Worm (Caenorhabditis elegans) whole organism, early embryonic: Measurements from ENCODE around the gene C17B7.3.

ENCODE experiments used
- F13C5.2 ChIP-seq: sonication (generic microtip); optimal IDR thresholded peaks from 2 replicates; lab custom pipeline; 2017; ENCODE audit warnings: mild to moderate bottlenecking, missing genetic modification characterization, inconsistent platforms, missing compliant biosample characterization
- ama-1 ChIP-seq: fragments of 150-350 bp; optimal IDR thresholded peaks from 2 replicates; lab custom pipeline; 2014
- ceh-13 ChIP-seq: fragments of 200-800 bp; sonication (Bioruptor generic); optimal IDR thresholded peaks from 2 replicates; lab custom pipeline; 2018; ENCODE audit warnings: mild to moderate bottlenecking, missing genetic modification characterization, missing compliant biosample characterization
- ceh-36 ChIP-seq: sonication (generic microtip); optimal IDR thresholded peaks from 2 replicates; lab custom pipeline; 2016; ENCODE audit warnings: missing genetic modification characterization, inconsistent platforms, missing compliant biosample characterization
- ets-7 ChIP-seq: sonication (generic microtip); optimal IDR thresholded peaks from 2 replicates; lab custom pipeline; 2016; ENCODE audit warnings: missing genotype, missing genetic modification characterization, missing compliant biosample characterization
- flt-1 ChIP-seq: fragments of 200-800 bp; sonication (Bioruptor generic); IDR thresholded peaks from 2 replicates; pipeline ENCODE4 v1.3.6; 2022; ENCODE audit warnings: missing genetic modification characterization, missing compliant biosample characterization
- hmbx-1 ChIP-seq: sonication (generic microtip); optimal IDR thresholded peaks from 2 replicates; lab custom pipeline; 2016; ENCODE audit warnings: mild to moderate bottlenecking, missing genetic modification characterization, missing compliant biosample characterization
- hmg-4 ChIP-seq: fragments of 200-800 bp; sonication (Bioruptor generic); optimal IDR thresholded peaks from 2 replicates; lab custom pipeline; 2018; ENCODE audit warnings: mild to moderate bottlenecking, missing genetic modification characterization, missing compliant biosample characterization
- hnd-1 ChIP-seq: sonication (generic microtip); optimal IDR thresholded peaks from 2 replicates; lab custom pipeline; 2016; ENCODE audit warnings: missing genetic modification characterization, missing compliant biosample characterization
- pes-1 ChIP-seq: fragments of 200-800 bp; sonication (Bioruptor generic); IDR thresholded peaks from 2 replicates; pipeline ENCODE4 v1.3.6; 2022; ENCODE audit warnings: missing genetic modification reagents, missing genetic modification characterization, missing compliant biosample characterization
- scrt-1 ChIP-seq: fragments of 200-800 bp; sonication (Bioruptor generic); IDR thresholded peaks from 2 replicates; pipeline ENCODE4 v1.3.6; 2022; ENCODE audit warnings: missing genetic modification characterization, missing compliant biosample characterization
- sea-1 ChIP-seq: fragments of 200-800 bp; sonication (Bioruptor generic); conservative IDR thresholded peaks from 2 replicates; pipeline ENCODE4 v1.3.6; 2022; ENCODE audit warnings: missing genetic modification characterization, missing compliant biosample characterization

ce11 chrV:3316108-3316507 lies 26.5 kb upstream of the C17B7.3 start, which contains the start of gene F35F10.1:
- TF ChIP-seq hnd-1 (tag; lab: Kevin White, UChicago) (no peak), flt-1 (no peak), ceh-36 (no peak), F13C5.2 (no peak), hmbx-1 (tag; lab: Kevin White, UChicago) (no peak), ets-7 (tag; lab: Kevin White, UChicago) (no peak), ama-1 (lab: Kevin White, UChicago) (no peak), ceh-13 (GFP tag; lab: Kevin White, UChicago) (no peak), pes-1 (GFP tag; lab: Robert Waterston, UW) (no peak), scrt-1 (GFP tag; lab: Robert Waterston, UW) (no peak), hmg-4 (GFP tag; lab: Kevin White, UChicago) (no peak), sea-1 (no peak)
